Worm (Caenorhabditis elegans) whole organism, L1 larva: ENCODE measurements around the gene gpa-10.

Experiments
- fkh-10 ChIP-seq: sonication (generic microtip); optimal IDR thresholded peaks from 2 replicates; lab custom pipeline; 2017; ENCODE audit warnings: missing biosample characterization, missing genetic modification reagents, missing genetic modification characterization
- fos-1 ChIP-seq: fragments of 150-350 bp; optimal IDR thresholded peaks from 2 replicates; lab custom pipeline; 2014; ENCODE audit warnings: missing biosample characterization, missing genetic modification characterization
- lin-13 ChIP-seq: fragments of 150-350 bp; optimal IDR thresholded peaks from 2 replicates; lab custom pipeline; 2014; ENCODE audit warnings: missing biosample characterization, missing genetic modification reagents, missing genetic modification characterization
- nhr-11 ChIP-seq: fragments of 150-350 bp; optimal IDR thresholded peaks from 2 replicates; lab custom pipeline; 2014; ENCODE audit warnings: missing biosample characterization, missing genetic modification characterization
- nhr-237 ChIP-seq: fragments of 150-350 bp; optimal IDR thresholded peaks from 2 replicates; lab custom pipeline; 2014; ENCODE audit warnings: missing biosample characterization, missing genetic modification characterization
- nhr-77 ChIP-seq: fragments of 150-350 bp; optimal IDR thresholded peaks from 2 replicates; lab custom pipeline; 2014; ENCODE audit warnings: missing biosample characterization, missing genetic modification characterization
- nhr-90 ChIP-seq: sonication (generic microtip); optimal IDR thresholded peaks from 2 replicates; lab custom pipeline; 2016; ENCODE audit warnings: mild to moderate bottlenecking, missing genetic modification characterization, missing compliant biosample characterization; ENCODE audit not compliant: poor library complexity
- pag-3 ChIP-seq: sonication (generic microtip); optimal IDR thresholded peaks from 2 replicates; lab custom pipeline; 2017; ENCODE audit warnings: missing genetic modification characterization, mild to moderate bottlenecking, missing compliant biosample characterization, antibody characterized with exemption, borderline replicate concordance; ENCODE audit not compliant: insufficient read depth
- snpc-4 ChIP-seq: fragments of 150-350 bp; optimal IDR thresholded peaks from 2 replicates; lab custom pipeline; 2014; ENCODE audit warnings: missing biosample characterization, missing genetic modification characterization
- sup-37 ChIP-seq: fragments of 200-800 bp; sonication (Bioruptor generic); optimal IDR thresholded peaks from 2 replicates; lab custom pipeline; 2018; ENCODE audit warnings: mild to moderate bottlenecking, missing genetic modification characterization, missing compliant biosample characterization
- unc-86 ChIP-seq: sonication (generic microtip); optimal IDR thresholded peaks from 2 replicates; lab custom pipeline; 2016; ENCODE audit warnings: missing genetic modification characterization, missing compliant biosample characterization
- unc-98 ChIP-seq: fragments of 200-800 bp; sonication (Bioruptor generic); IDR thresholded peaks from 2 replicates; pipeline ENCODE4 v1.3.6; 2022; ENCODE audit warnings: missing genetic modification characterization, missing compliant biosample characterization
- ztf-11 ChIP-seq, 2 experiments: sonication (generic microtip); optimal IDR thresholded peaks; 2 replicates each; lab custom pipeline; 2016 to 2017; ENCODE audit warnings: missing genetic modification characterization in 2 of 2, missing biosample characterization in 1 of 2, missing compliant biosample characterization in 1 of 2

ce11 chrV:6881735-6882134, 27.1 kb upstream of the gpa-10 start:
- no peak for TF ChIP-seq nhr-11
- no peak for TF ChIP-seq unc-98 (GFP tag; lab: Robert Waterston, UW)
- no peak for TF ChIP-seq snpc-4 (tag; lab: Kevin White, UChicago)
- no peak for TF ChIP-seq nhr-90 (tag; lab: Kevin White, UChicago)
- TF ChIP-seq ztf-11 (tag; optimal IDR thresholded peaks at IDR 0.05; lab: Kevin White, UChicago) = no peak
- no peak for TF ChIP-seq pag-3
- no peak for TF ChIP-seq sup-37 (GFP tag; lab: Kevin White, UChicago)
- no peak for TF ChIP-seq lin-13 (GFP tag; lab: Kevin White, UChicago)
- no peak for TF ChIP-seq unc-86 (tag; lab: Kevin White, UChicago)
- TF ChIP-seq nhr-77 (tag; lab: Kevin White, UChicago) = no peak
- TF ChIP-seq fos-1 (tag; lab: Kevin White, UChicago) = no peak
- TF ChIP-seq nhr-237 (tag; lab: Kevin White, UChicago) = no peak
- TF ChIP-seq fkh-10 = no peak
